ENCODE assay signal across 1 fruit fly cellular context in genomic region chr3R:25047504-25047903, dm6.
A peak's percentile ranks its signal among the peaks of the same experiment; 100 is the strongest.
TF ChIP-seq lines count a peak whose summit lies in the region.

Gene CG11790, plus strand, starts transcription at chr3R:25047706.

TF ChIP-seq in whole organism, embryonic, 481 proteins besides CTCF, POLR2A, EP300 and RAD21 (continued from another document):
- TF ChIP-seq nerfin-2 (GFP tag; IDR thresholded peaks at IDR 0.05; lab: Robert Waterston, UW; ENCODE audit: partially characterized antibody) = peak; percentile 59
- no peak for TF ChIP-seq CG9609 (GFP tag; optimal IDR thresholded peaks at IDR 0.05; lab: Kevin White, UChicago)
- no peak for TF ChIP-seq Spps (tag; optimal IDR thresholded peaks at IDR 0.05; lab: Kevin White, UChicago)
- TF ChIP-seq CG32772 (GFP tag; IDR thresholded peaks at IDR 0.05; lab: Robert Waterston, UW) = no peak
- peak; percentile 80 for TF ChIP-seq Med (GFP tag; lab: Kevin White, UChicago)
- TF ChIP-seq Eip74EF (GFP tag; optimal IDR thresholded peaks at IDR 0.05; lab: Kevin White, UChicago) = no peak
- TF ChIP-seq CG17186 (GFP tag; optimal IDR thresholded peaks at IDR 0.05; lab: Kevin White, UChicago) = peak; percentile 18
- no peak for TF ChIP-seq Oaz (GFP tag; IDR thresholded peaks at IDR 0.05; lab: Robert Waterston, UW)
- no peak for TF ChIP-seq CG8359 (GFP tag; optimal IDR thresholded peaks at IDR 0.05; lab: Kevin White, UChicago; ENCODE audit: borderline replicate concordance)
- no peak for TF ChIP-seq Neu2 (GFP tag; optimal IDR thresholded peaks at IDR 0.05; lab: Kevin White, UChicago; ENCODE audit: borderline replicate concordance)
- peak; percentile 85 for TF ChIP-seq bbx (GFP tag; IDR thresholded peaks at IDR 0.05; lab: Robert Waterston, UW; ENCODE audit: partially characterized antibody)
- TF ChIP-seq prd (optimal IDR thresholded peaks at IDR 0.05; lab: Kevin White, UChicago) = no peak
- no peak for TF ChIP-seq prd (GFP tag; IDR thresholded peaks at IDR 0.05; lab: Robert Waterston, UW)
- TF ChIP-seq Jarid2 (GFP tag; optimal IDR thresholded peaks at IDR 0.05; lab: Kevin White, UChicago) = no peak
- TF ChIP-seq CG4730 (GFP tag; IDR thresholded peaks at IDR 0.05; lab: Robert Waterston, UW) = no peak
- no peak for TF ChIP-seq CG15011 (GFP tag; optimal IDR thresholded peaks at IDR 0.05; lab: Kevin White, UChicago)
- TF ChIP-seq CG11504 (tag; optimal IDR thresholded peaks at IDR 0.05; lab: Kevin White, UChicago) = no peak
- no peak for TF ChIP-seq CG1024 (GFP tag; IDR thresholded peaks at IDR 0.05; lab: Robert Waterston, UW)
- TF ChIP-seq HmgZ (tag; optimal IDR thresholded peaks at IDR 0.05; lab: Kevin White, UChicago) = peak; percentile 46
- TF ChIP-seq ase (GFP tag; IDR thresholded peaks at IDR 0.05; lab: Robert Waterston, UW) = no peak
- no peak for TF ChIP-seq Mad (GFP tag; optimal IDR thresholded peaks at IDR 0.05; lab: Kevin White, UChicago)
- TF ChIP-seq hb (GFP tag; IDR thresholded peaks at IDR 0.05; lab: Robert Waterston, UW; ENCODE audit: partially characterized antibody) = peak; percentile 61; the same call in 2 of the 3 replicates
- TF ChIP-seq psq (GFP tag; optimal IDR thresholded peaks at IDR 0.05; lab: Kevin White, UChicago) = no peak
- TF ChIP-seq CG5180 (GFP tag; optimal IDR thresholded peaks at IDR 0.05; lab: Kevin White, UChicago) = no peak
- TF ChIP-seq CG17612 (GFP tag; IDR thresholded peaks at IDR 0.05; lab: Robert Waterston, UW) = no peak
- TF ChIP-seq oc (tag; optimal IDR thresholded peaks at IDR 0.05; lab: Kevin White, UChicago) = no peak
- no peak for TF ChIP-seq seq (GFP tag; IDR thresholded peaks at IDR 0.05; lab: Robert Waterston, UW)
- TF ChIP-seq Max (GFP tag; optimal IDR thresholded peaks at IDR 0.05; lab: Kevin White, UChicago) = no peak
- no peak for TF ChIP-seq CG7839 (tag; optimal IDR thresholded peaks at IDR 0.05; lab: Kevin White, UChicago)
- no peak for TF ChIP-seq CG7357 (GFP tag; IDR thresholded peaks at IDR 0.05; lab: Robert Waterston, UW)
- no peak for TF ChIP-seq Dad (GFP tag; optimal IDR thresholded peaks at IDR 0.05; lab: Kevin White, UChicago)
- TF ChIP-seq bab2 (GFP tag; optimal IDR thresholded peaks at IDR 0.05; lab: Kevin White, UChicago) = no peak
- TF ChIP-seq CG17328 (GFP tag; IDR thresholded peaks at IDR 0.05; lab: Robert Waterston, UW) = no peak
- no peak for TF ChIP-seq CG8281 (tag; optimal IDR thresholded peaks at IDR 0.05; lab: Kevin White, UChicago)
- no peak for TF ChIP-seq Adf1 (GFP tag; IDR thresholded peaks at IDR 0.05; lab: Robert Waterston, UW)
- TF ChIP-seq kni (GFP tag; optimal IDR thresholded peaks at IDR 0.05; lab: Kevin White, UChicago) = no peak
- TF ChIP-seq pho (GFP tag; optimal IDR thresholded peaks at IDR 0.05; lab: Kevin White, UChicago) = no peak
- TF ChIP-seq CG18764 (GFP tag; optimal IDR thresholded peaks at IDR 0.05; lab: Kevin White, UChicago) = no peak
- no peak for TF ChIP-seq CG10274 (GFP tag; optimal IDR thresholded peaks at IDR 0.05; lab: Kevin White, UChicago)
- no peak for TF ChIP-seq jing (GFP tag; optimal IDR thresholded peaks at IDR 0.05; lab: Kevin White, UChicago)
- no peak for TF ChIP-seq kah (GFP tag; optimal IDR thresholded peaks at IDR 0.05; lab: Kevin White, UChicago)
- TF ChIP-seq shn (GFP tag; optimal IDR thresholded peaks at IDR 0.05; lab: Kevin White, UChicago) = no peak
- TF ChIP-seq BtbVII (GFP tag; optimal IDR thresholded peaks at IDR 0.05; lab: Kevin White, UChicago) = no peak
- no peak for TF ChIP-seq D19A (tag; optimal IDR thresholded peaks at IDR 0.05; lab: Kevin White, UChicago)
- no peak for TF ChIP-seq CG17912 (GFP tag; optimal IDR thresholded peaks at IDR 0.05; lab: Kevin White, UChicago)
- TF ChIP-seq CG32767 (GFP tag; IDR thresholded peaks at IDR 0.05; lab: Robert Waterston, UW) = no peak
- TF ChIP-seq CG1603 (tag; optimal IDR thresholded peaks at IDR 0.05; lab: Kevin White, UChicago) = peak; percentile 59
- TF ChIP-seq ranshi (GFP tag; IDR thresholded peaks at IDR 0.05; lab: Robert Waterston, UW) = no peak
- no peak for TF ChIP-seq CG43689 (GFP tag; IDR thresholded peaks at IDR 0.05; lab: Robert Waterston, UW)
